Worm (Caenorhabditis elegans) whole organism, midembryonic: ENCODE data around the gene K07F5.14.

Experiments used
- T22C8.4 ChIP-seq: fragments of 200-800 bp; sonication (Bioruptor generic); IDR thresholded peaks from 2 replicates; pipeline ENCODE4 v1.3.6; 2022; ENCODE audit warnings: missing genetic modification characterization, missing compliant biosample characterization
- cog-1 ChIP-seq: sonication (generic microtip); optimal IDR thresholded peaks from 2 replicates; lab custom pipeline; 2016; ENCODE audit warnings: missing genetic modification characterization, missing compliant biosample characterization
- flt-1 ChIP-seq: fragments of 200-800 bp; sonication (Bioruptor generic); IDR thresholded peaks from 2 replicates; pipeline ENCODE4 v1.3.6; 2022; ENCODE audit warnings: missing genetic modification characterization, missing compliant biosample characterization
- klf-2 ChIP-seq: fragments of 200-800 bp; sonication (Bioruptor generic); conservative IDR thresholded peaks from 2 replicates; pipeline ENCODE4 v1.3.6; 2022; ENCODE audit warnings: missing genetic modification reagents, missing genetic modification characterization, missing compliant biosample characterization
- med-1 ChIP-seq: sonication (generic microtip); optimal IDR thresholded peaks from 2 replicates; lab custom pipeline; 2017; ENCODE audit warnings: missing genetic modification characterization, mild to moderate bottlenecking, missing compliant biosample characterization, antibody characterized with exemption, missing genetic modification reagents; ENCODE audit not compliant: insufficient read depth
- ref-1 ChIP-seq: fragments of 200-800 bp; sonication (Bioruptor generic); conservative IDR thresholded peaks from 2 replicates; pipeline ENCODE4 v1.3.6; 2022; ENCODE audit warnings: missing genetic modification reagents, missing genetic modification characterization, missing compliant biosample characterization
- ztf-23 ChIP-seq: fragments of 200-800 bp; sonication (Bioruptor generic); IDR thresholded peaks from 2 replicates; pipeline ENCODE4 v1.3.6; 2022; ENCODE audit warnings: missing genetic modification reagents, missing genetic modification characterization, missing compliant biosample characterization
- ztf-29 ChIP-seq: fragments of 200-800 bp; sonication (Bioruptor generic); IDR thresholded peaks from 2 replicates; pipeline ENCODE4 v1.3.6; 2022; ENCODE audit warnings: missing genetic modification reagents, missing genetic modification characterization, missing compliant biosample characterization

- no peak for TF ChIP-seq cog-1
- TF ChIP-seq T22C8.4 (GFP tag; lab: Robert Waterston, UW), result no peak
- TF ChIP-seq klf-2, result no peak
- TF ChIP-seq ztf-23 (GFP tag; lab: Robert Waterston, UW), result no peak
- no peak for TF ChIP-seq flt-1 (GFP tag; lab: Robert Waterston, UW)
- TF ChIP-seq med-1 (GFP tag; lab: Kevin White, UChicago), result no peak
- TF ChIP-seq ztf-29, result no peak
- TF ChIP-seq ref-1 (GFP tag; lab: Robert Waterston, UW), result no peak
These were observed 16.9 kb downstream of the K07F5.14 start, which contains the start of gene nhr-4 for ce11 chrIV:9878893-9879379.
